Worm (Caenorhabditis elegans): ENCODE data around the gene C18A3.11.

DNA sequence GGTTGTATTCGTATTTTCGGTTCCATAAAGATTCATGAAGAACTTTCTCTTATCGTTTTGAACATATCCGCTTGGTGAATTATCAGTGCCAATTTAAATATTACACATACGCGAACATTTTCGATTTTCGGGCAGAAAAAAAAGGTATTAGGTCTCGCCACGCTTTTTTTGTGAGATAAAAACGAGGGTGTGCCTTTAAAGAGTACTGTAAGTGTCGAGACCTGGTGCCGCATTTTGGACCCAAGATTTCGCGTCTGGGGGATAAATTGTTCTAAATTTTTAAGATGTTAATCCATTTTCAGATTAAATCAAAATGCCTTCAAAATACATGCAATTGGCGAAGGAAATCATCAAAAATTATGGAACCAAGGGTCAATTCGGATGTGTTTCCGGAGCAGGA is 36.9 kb upstream of the C18A3.11 start, which contains the start of gene C25H3.3:
- TF ChIP-seq nhr-12 (tag; optimal IDR thresholded peaks at IDR 0.05) (no peak), nhr-76 (tag; optimal IDR thresholded peaks at IDR 0.05) (no peak), nfya-1 (tag; optimal IDR thresholded peaks at IDR 0.05; ENCODE audit: insufficient read depth) (no peak), nhr-237 (tag; optimal IDR thresholded peaks at IDR 0.05) (no peak), skn-1 (tag; optimal IDR thresholded peaks at IDR 0.05) (no peak), tbx-2 (tag; optimal IDR thresholded peaks at IDR 0.05) (no peak), daf-12 (tag; optimal IDR thresholded peaks at IDR 0.05) (no peak), zag-1 (tag; optimal IDR thresholded peaks at IDR 0.05) (no peak), fos-1 (tag; optimal IDR thresholded peaks at IDR 0.05) (no peak), lin-15B (tag; optimal IDR thresholded peaks at IDR 0.05) (no peak)

All from whole organism, L3 larva.